Fruit fly (Drosophila melanogaster): ENCODE results near the gene CG15357.

The CG15357 gene

dm6 chr2L:1911316-1911873, 34.1 kb downstream of the CG15357 start (continued):
- TF ChIP-seq lmd (GFP tag; IDR thresholded peaks at IDR 0.05) (no peak), HmgD (GFP tag; optimal IDR thresholded peaks at IDR 0.05) (no peak), Rfx (GFP tag; IDR thresholded peaks at IDR 0.05) (no peak), Pdp1 (GFP tag; optimal IDR thresholded peaks at IDR 0.05) (peak in 1 of 2 experiments; percentile 6), HLHmδ (GFP tag; optimal IDR thresholded peaks at IDR 0.05) (no peak), CG1233 (GFP tag; optimal IDR thresholded peaks at IDR 0.05) (no peak), CG17802 (tag; optimal IDR thresholded peaks at IDR 0.05) (no peak), cas (GFP tag; IDR thresholded peaks at IDR 0.05) (no peak), Awh (GFP tag; IDR thresholded peaks at IDR 0.05) (0 out of 2 replicates have a peak, but pooled peaks have one; percentile 27), sima (GFP tag; optimal IDR thresholded peaks at IDR 0.05) (no peak), CG15479 (GFP tag; optimal IDR thresholded peaks at IDR 0.05) (no peak), vvl (GFP tag; IDR thresholded peaks at IDR 0.05) (peak; percentile 34; the same call in 1 of the 2 replicates), CG2120 (GFP tag; optimal IDR thresholded peaks at IDR 0.05) (no peak), gsb-n (tag; optimal IDR thresholded peaks at IDR 0.05) (no peak), jing (GFP tag; optimal IDR thresholded peaks at IDR 0.05) (no peak), bowl (GFP tag; IDR thresholded peaks at IDR 0.05) (no peak), CG34376 (GFP tag; optimal IDR thresholded peaks at IDR 0.05) (peak; percentile 50), tup (GFP tag; optimal IDR thresholded peaks at IDR 0.05) (no peak), CG1603 (tag; optimal IDR thresholded peaks at IDR 0.05) (peak; percentile 32), CG2202 (tag; optimal IDR thresholded peaks at IDR 0.05) (no peak), trem (tag; optimal IDR thresholded peaks at IDR 0.05) (no peak), Kr (GFP tag; optimal IDR thresholded peaks at IDR 0.05) (no peak), CG4360 (GFP tag; IDR thresholded peaks at IDR 0.05) (0 out of 2 replicates have a peak, but pooled peaks have one; percentile 6), CG17385 (GFP tag; optimal IDR thresholded peaks at IDR 0.05) (peak; percentile 10), hth (optimal IDR thresholded peaks at IDR 0.05) (no peak), CG42726 (GFP tag; IDR thresholded peaks at IDR 0.05; ENCODE audit: partially characterized antibody) (no peak), CG17568 (GFP tag; optimal IDR thresholded peaks at IDR 0.05) (peak; percentile 0), ken (GFP tag; IDR thresholded peaks at IDR 0.05) (no peak), CkIIα-i1 (GFP tag; IDR thresholded peaks at IDR 0.05) (no peak), CG17912 (GFP tag; optimal IDR thresholded peaks at IDR 0.05) (no peak), Taf1 (GFP tag; IDR thresholded peaks at IDR 0.05) (no peak), CG3065 (GFP tag; optimal IDR thresholded peaks at IDR 0.05) (no peak), CG32532 (GFP tag; IDR thresholded peaks at IDR 0.05) (0 out of 2 replicates have a peak, but pooled peaks have one; percentile 15), Elba2 (GFP tag; optimal IDR thresholded peaks at IDR 0.05) (no peak), Dad (GFP tag; optimal IDR thresholded peaks at IDR 0.05) (no peak), kay (GFP tag; optimal IDR thresholded peaks at IDR 0.05) (no peak), nau (GFP tag; optimal IDR thresholded peaks at IDR 0.05) (peak; percentile 11), Myb (GFP tag; optimal IDR thresholded peaks at IDR 0.05) (no peak), Blimp-1 (GFP tag; optimal IDR thresholded peaks at IDR 0.05) (peak; percentile 45), PHDP (tag; optimal IDR thresholded peaks at IDR 0.05) (peak; percentile 9), br (optimal IDR thresholded peaks at IDR 0.05) (no peak), kah (GFP tag; optimal IDR thresholded peaks at IDR 0.05) (no peak), dati (GFP tag; IDR thresholded peaks at IDR 0.05) (no peak), CG18011 (GFP tag; optimal IDR thresholded peaks at IDR 0.05) (no peak), Atf3 (GFP tag; optimal IDR thresholded peaks at IDR 0.05) (no peak), Poxn (GFP tag; IDR thresholded peaks at IDR 0.05) (no peak), bbx (GFP tag; IDR thresholded peaks at IDR 0.05; ENCODE audit: partially characterized antibody) (no peak; the same call in 1 of the 2 replicates), ranshi (GFP tag; IDR thresholded peaks at IDR 0.05) (no peak), prd (optimal IDR thresholded peaks at IDR 0.05) (no peak), prd (GFP tag; IDR thresholded peaks at IDR 0.05) (no peak), so (GFP tag; IDR thresholded peaks at IDR 0.05) (peak; percentile 35; the same call in 1 of the 3 replicates)
